Fruit fly (Drosophila melanogaster) whole organism, embryonic: ENCODE measurements around the gene CG10137.

Experiments used
- B-H1 ChIP-seq: fragments of 200-800 bp; sonication (Bioruptor generic); IDR thresholded peaks from 3 replicates; pipeline ENCODE4 v1.3.6; 2022; ENCODE audit warnings: missing biosample characterization, missing genetic modification characterization
- B-H2 ChIP-seq: fragments of 200-800 bp; sonication (Bioruptor generic); optimal IDR thresholded peaks from 2 replicates; lab custom pipeline; 2018; ENCODE audit warnings: missing biosample characterization, mild to moderate bottlenecking, missing genetic modification characterization
- BtbVII ChIP-seq: fragments of 200-800 bp; sonication (Bioruptor generic); optimal IDR thresholded peaks from 3 replicates; lab custom pipeline; 2017; ENCODE audit warnings: missing biosample characterization, mild to moderate bottlenecking, missing genetic modification characterization
- CG10462 ChIP-seq: fragments of 200-800 bp; sonication (Bioruptor generic); optimal IDR thresholded peaks from 2 replicates; lab custom pipeline; 2016; ENCODE audit warnings: missing biosample characterization, missing genetic modification characterization
- CG11723 ChIP-seq: fragments of 200-800 bp; sonication (Bioruptor generic); optimal IDR thresholded peaks from 2 replicates; lab custom pipeline; 2017; ENCODE audit warnings: missing biosample characterization, mild to moderate bottlenecking, missing genetic modification characterization
- CG14860 ChIP-seq: fragments of 200-800 bp; sonication (Bioruptor generic); IDR thresholded peaks from 3 replicates; pipeline ENCODE4 v1.3.6; 2022; ENCODE audit warnings: missing biosample characterization, missing genetic modification characterization; ENCODE audit not compliant: partially characterized antibody
- CG15696 ChIP-seq: fragments of 200-800 bp; sonication (Bioruptor generic); optimal IDR thresholded peaks from 2 replicates; lab custom pipeline; 2019; ENCODE audit warnings: missing biosample characterization, mild to moderate bottlenecking, missing genetic modification characterization, moderate library complexity
- CG16813 ChIP-seq: fragments of 200-800 bp; sonication (Bioruptor generic); IDR thresholded peaks from 3 replicates; pipeline ENCODE4 v1.3.6; 2022; ENCODE audit warnings: missing biosample characterization, missing genetic modification characterization; ENCODE audit not compliant: partially characterized antibody
- CG17186 ChIP-seq: fragments of 200-800 bp; sonication (Bioruptor generic); optimal IDR thresholded peaks from 3 replicates; lab custom pipeline; 2017; ENCODE audit warnings: missing biosample characterization, missing genetic modification reagents, missing genetic modification characterization
- CG17612 ChIP-seq: fragments of 200-800 bp; sonication (Bioruptor generic); IDR thresholded peaks from 2 replicates; pipeline ENCODE4 v1.3.6; 2022; ENCODE audit warnings: missing biosample characterization, missing genetic modification characterization
- CG17829 ChIP-seq: fragments of 200-800 bp; optimal IDR thresholded peaks from 2 replicates; lab custom pipeline; 2019; ENCODE audit warnings: missing biosample characterization, mild to moderate bottlenecking, missing genetic modification characterization, moderate library complexity
- CG1832 ChIP-seq: fragments of 200-800 bp; sonication (Bioruptor generic); optimal IDR thresholded peaks from 2 replicates; lab custom pipeline; 2017; ENCODE audit warnings: missing biosample characterization, mild to moderate bottlenecking, missing genetic modification characterization, inconsistent platforms
- CG18476 ChIP-seq: fragments of 200-800 bp; sonication (Bioruptor generic); optimal IDR thresholded peaks from 2 replicates; lab custom pipeline; 2016; ENCODE audit warnings: missing biosample characterization, mild to moderate bottlenecking, missing genetic modification characterization
- CG3407 ChIP-seq: fragments of 200-800 bp; sonication (Bioruptor generic); optimal IDR thresholded peaks from 2 replicates; lab custom pipeline; 2018; ENCODE audit warnings: missing biosample characterization, mild to moderate bottlenecking, missing genetic modification characterization
- CG34422 ChIP-seq: fragments of 200-800 bp; sonication (Bioruptor generic); IDR thresholded peaks from 3 replicates; pipeline ENCODE4 v1.3.6; 2022; ENCODE audit warnings: missing biosample characterization, missing genetic modification characterization
- CG4730 ChIP-seq: fragments of 200-800 bp; sonication (Bioruptor generic); IDR thresholded peaks from 2 replicates; pipeline ENCODE4 v1.3.6; 2022; ENCODE audit warnings: missing biosample characterization, missing genetic modification characterization
- CG6254 ChIP-seq: fragments of 200-800 bp; sonication (Bioruptor generic); optimal IDR thresholded peaks from 3 replicates; lab custom pipeline; 2017; ENCODE audit warnings: mild to moderate bottlenecking, missing biosample characterization, missing genetic modification reagents, missing genetic modification characterization
- CG6791 ChIP-seq: fragments of 200-800 bp; sonication (Bioruptor generic); IDR thresholded peaks from 3 replicates; pipeline ENCODE4 v1.3.6; 2022; ENCODE audit warnings: missing biosample characterization, missing genetic modification characterization; ENCODE audit not compliant: partially characterized antibody
- CG6813 ChIP-seq: fragments of 200-800 bp; sonication (Bioruptor generic); optimal IDR thresholded peaks from 2 replicates; lab custom pipeline; 2017; ENCODE audit warnings: missing biosample characterization, missing genetic modification characterization, mild to moderate bottlenecking, moderate library complexity, missing genetic modification reagents
- CG7372 ChIP-seq: fragments of 200-800 bp; sonication (Bioruptor generic); IDR thresholded peaks from 2 replicates; pipeline ENCODE4 v1.3.6; 2022; ENCODE audit warnings: missing biosample characterization, missing genetic modification characterization
- CG8944 ChIP-seq: fragments of 200-800 bp; sonication (Bioruptor generic); optimal IDR thresholded peaks from 3 replicates; lab custom pipeline; 2016; ENCODE audit warnings: missing biosample characterization, missing genetic modification characterization
- CkIIα-i1 ChIP-seq: fragments of 200-800 bp; sonication (Bioruptor generic); IDR thresholded peaks from 2 replicates; pipeline ENCODE4 v1.3.6; 2022; ENCODE audit warnings: missing biosample characterization, missing genetic modification characterization
- Dfd ChIP-seq, 2 experiments: fragments of >200 bp; optimal IDR thresholded peaks; 2 replicates each; lab custom pipeline; 2017; ENCODE audit warnings: missing biosample characterization in 2 of 2, missing genetic modification characterization in 2 of 2
- Dref ChIP-seq: fragments of 200-800 bp; sonication (Bioruptor generic); IDR thresholded peaks from 2 replicates; pipeline ENCODE4 v1.3.6; 2022; ENCODE audit warnings: missing biosample characterization, missing genetic modification characterization
- HLH54F ChIP-seq: fragments of 200-800 bp; sonication (Bioruptor generic); optimal IDR thresholded peaks from 3 replicates; lab custom pipeline; 2016; ENCODE audit warnings: missing biosample characterization, missing genetic modification characterization
- MTF-1 ChIP-seq: fragments of 200-800 bp; sonication (Bioruptor generic); optimal IDR thresholded peaks from 2 replicates; lab custom pipeline; 2018; ENCODE audit warnings: missing biosample characterization, mild to moderate bottlenecking, missing genetic modification characterization, borderline replicate concordance
- YL-1 ChIP-seq: fragments of 200-800 bp; sonication (Bioruptor generic); optimal IDR thresholded peaks from 3 replicates; lab custom pipeline; 2017; ENCODE audit warnings: missing biosample characterization, mild to moderate bottlenecking, missing genetic modification characterization
- ash1 ChIP-seq: fragments of 200-800 bp; sonication (Bioruptor generic); optimal IDR thresholded peaks from 2 replicates; lab custom pipeline; 2018; ENCODE audit warnings: missing biosample characterization, mild to moderate bottlenecking, missing genetic modification characterization
- bbx ChIP-seq: fragments of 200-800 bp; sonication (Bioruptor generic); IDR thresholded peaks from 2 replicates; pipeline ENCODE4 v1.3.6; 2022; ENCODE audit warnings: missing biosample characterization, missing genetic modification characterization; ENCODE audit not compliant: partially characterized antibody
- corto ChIP-seq: fragments of 200-800 bp; sonication (Bioruptor generic); optimal IDR thresholded peaks from 2 replicates; lab custom pipeline; 2016; ENCODE audit warnings: missing biosample characterization, mild to moderate bottlenecking, missing genetic modification characterization, moderate library complexity
- dmrt11E ChIP-seq: fragments of 200-800 bp; sonication (Bioruptor generic); optimal IDR thresholded peaks from 3 replicates; lab custom pipeline; 2018; ENCODE audit warnings: missing biosample characterization, mild to moderate bottlenecking, missing genetic modification characterization, moderate library complexity
- fd96Cb ChIP-seq: fragments of 200-800 bp; sonication (Bioruptor generic); optimal IDR thresholded peaks from 2 replicates; lab custom pipeline; 2018; ENCODE audit warnings: missing biosample characterization, mild to moderate bottlenecking, missing genetic modification characterization, moderate library complexity
- gro ChIP-seq: fragments of 200-800 bp; sonication (Bioruptor generic); optimal IDR thresholded peaks from 2 replicates; lab custom pipeline; 2016; ENCODE audit warnings: missing biosample characterization, missing genetic modification characterization
- gsb-n ChIP-seq: fragments of 200-800 bp; sonication (Bioruptor generic); optimal IDR thresholded peaks from 3 replicates; lab custom pipeline; 2018; ENCODE audit warnings: missing biosample characterization, mild to moderate bottlenecking, missing genetic modification characterization
- hbn ChIP-seq: fragments of 200-800 bp; sonication (Bioruptor generic); IDR thresholded peaks from 2 replicates; pipeline ENCODE4 v1.3.6; 2022; ENCODE audit warnings: missing biosample characterization, missing genetic modification characterization; ENCODE audit not compliant: partially characterized antibody
- klu ChIP-seq: fragments of 200-800 bp; sonication (Bioruptor generic); IDR thresholded peaks from 2 replicates; pipeline ENCODE4 v1.3.6; 2022; ENCODE audit warnings: missing biosample characterization, missing genetic modification characterization
- knrl ChIP-seq: fragments of 200-800 bp; sonication (Bioruptor generic); IDR thresholded peaks from 3 replicates; pipeline ENCODE4 v1.3.6; 2022; ENCODE audit warnings: missing biosample characterization, missing genetic modification characterization; ENCODE audit not compliant: partially characterized antibody
- lilli ChIP-seq: fragments of 200-800 bp; sonication (Bioruptor generic); optimal IDR thresholded peaks from 3 replicates; lab custom pipeline; 2016; ENCODE audit warnings: missing biosample characterization, missing genetic modification characterization
- lov ChIP-seq, 2 experiments: fragments of 200-800 bp in 1 of 2; fragments of >200 bp in 1 of 2; sonication (Bioruptor generic) in 1 of 2; IDR thresholded peaks in 1 of 2; optimal IDR thresholded peaks in 1 of 2; 2 replicates in 1 of 2; 3 replicates in 1 of 2; pipeline versions ENCODE4 v1.3.6 to Lab custom; 2017 to 2022; ENCODE audit warnings: missing biosample characterization in 1 of 2, missing genetic modification characterization in 1 of 2
- mam ChIP-seq: fragments of 200-800 bp; sonication (Bioruptor generic); optimal IDR thresholded peaks from 3 replicates; lab custom pipeline; 2016; ENCODE audit warnings: missing biosample characterization, missing genetic modification characterization
- pan ChIP-seq, 4 experiments: fragments of >200 bp in 3 of 4; fragments of 200-800 bp in 1 of 4; sonication (Bioruptor generic) in 1 of 4; optimal IDR thresholded peaks in 3 of 4; IDR thresholded peaks in 1 of 4; 2 replicates each; pipeline versions ENCODE4 v1.3.6 to Lab custom; 2017 to 2022; ENCODE audit warnings: missing biosample characterization in 2 of 4, missing genetic modification characterization in 2 of 4, mixed read lengths in 1 of 4
- repo ChIP-seq: fragments of 200-800 bp; sonication (Bioruptor generic); optimal IDR thresholded peaks from 2 replicates; lab custom pipeline; 2016; ENCODE audit warnings: missing biosample characterization, missing genetic modification characterization
- rib ChIP-seq: fragments of 200-800 bp; sonication (Bioruptor generic); IDR thresholded peaks from 2 replicates; pipeline ENCODE4 v1.3.6; 2022; ENCODE audit warnings: missing biosample characterization, missing genetic modification characterization
- run ChIP-seq: fragments of 200-800 bp; sonication (Bioruptor generic); optimal IDR thresholded peaks from 3 replicates; lab custom pipeline; 2018; ENCODE audit warnings: missing biosample characterization, mild to moderate bottlenecking, missing genetic modification characterization
- schlank ChIP-seq: fragments of 200-800 bp; sonication (Bioruptor generic); optimal IDR thresholded peaks from 2 replicates; lab custom pipeline; 2018; ENCODE audit warnings: missing biosample characterization, mild to moderate bottlenecking, missing genetic modification characterization
- sima ChIP-seq: fragments of 200-800 bp; sonication (Bioruptor generic); optimal IDR thresholded peaks from 2 replicates; lab custom pipeline; 2016; ENCODE audit warnings: missing biosample characterization, missing genetic modification characterization
- stc ChIP-seq: fragments of 200-800 bp; sonication (Bioruptor generic); IDR thresholded peaks from 2 replicates; pipeline ENCODE4 v1.3.6; 2022; ENCODE audit warnings: missing biosample characterization, missing genetic modification characterization
- zen ChIP-seq: fragments of 200-800 bp; sonication (Bioruptor generic); optimal IDR thresholded peaks from 3 replicates; lab custom pipeline; 2018; ENCODE audit warnings: missing biosample characterization, mild to moderate bottlenecking, missing genetic modification characterization, moderate library complexity

Gene CG10137

dm6 chr2L:19537779-19538456 is 11.4 kb downstream of the CG10137 start, which contains the start of gene CG13082 (continued):
- peak; percentile 33 for TF ChIP-seq zen
- TF ChIP-seq CkIIα-i1 = no peak
- peak; percentile 76 for TF ChIP-seq CG6254 (GFP tag; lab: Kevin White, UChicago)
- TF ChIP-seq CG6813 (GFP tag; lab: Kevin White, UChicago) = peak; percentile 3
- no peak for TF ChIP-seq CG16813 (GFP tag; lab: Robert Waterston, UW)
- no peak for TF ChIP-seq rib
- TF ChIP-seq lov (optimal IDR thresholded peaks at IDR 0.05; lab: Kevin White, UChicago) = no peak
- no peak for TF ChIP-seq lov (GFP tag; IDR thresholded peaks at IDR 0.05; lab: Robert Waterston, UW)
- TF ChIP-seq corto (GFP tag; lab: Kevin White, UChicago) = peak; percentile 35
- TF ChIP-seq CG17829 (tag; lab: Kevin White, UChicago) = peak; percentile 78
- no peak for TF ChIP-seq CG17612 (GFP tag; lab: Robert Waterston, UW)
- no peak for TF ChIP-seq Dfd (GFP tag; optimal IDR thresholded peaks at IDR 0.05; lab: Kevin White, UChicago)
- TF ChIP-seq CG34422 (GFP tag; lab: Robert Waterston, UW) = no peak
- peak; percentile 77 for TF ChIP-seq gsb-n (tag; lab: Kevin White, UChicago)
- TF ChIP-seq sima = no peak
- peak; percentile 29 for TF ChIP-seq lilli (GFP tag; lab: Kevin White, UChicago)
- no peak for TF ChIP-seq HLH54F (GFP tag; lab: Kevin White, UChicago)
- no peak for TF ChIP-seq repo
- TF ChIP-seq bbx = no peak
- TF ChIP-seq gro (GFP tag; lab: Kevin White, UChicago) = no peak
- no peak for TF ChIP-seq CG14860 (GFP tag; lab: Robert Waterston, UW)
- peak; percentile 23 for TF ChIP-seq CG15696
- TF ChIP-seq CG3407 = peak; percentile 27
- TF ChIP-seq YL-1 (GFP tag; lab: Kevin White, UChicago) = no peak
- no peak for TF ChIP-seq CG18476 (GFP tag; lab: Kevin White, UChicago)
- TF ChIP-seq knrl = no peak
- TF ChIP-seq CG10462 (GFP tag; lab: Kevin White, UChicago) = peak; percentile 14
- no peak for TF ChIP-seq MTF-1 (GFP tag; lab: Kevin White, UChicago)
- no peak for TF ChIP-seq CG4730 (GFP tag; lab: Robert Waterston, UW)
- no peak for TF ChIP-seq ash1 (GFP tag; lab: Kevin White, UChicago)
- peak; percentile 74 for TF ChIP-seq dmrt11E (tag; lab: Kevin White, UChicago)
- no peak for TF ChIP-seq BtbVII (GFP tag; lab: Kevin White, UChicago)
- TF ChIP-seq klu (GFP tag; lab: Robert Waterston, UW) = no peak
- TF ChIP-seq Dref (GFP tag; lab: Robert Waterston, UW) = no peak
- no peak for TF ChIP-seq schlank (tag; lab: Kevin White, UChicago)
- TF ChIP-seq hbn (GFP tag; lab: Robert Waterston, UW) = no peak
- TF ChIP-seq CG1832 (GFP tag; lab: Kevin White, UChicago) = no peak
- TF ChIP-seq B-H1 (GFP tag; lab: Robert Waterston, UW) = no peak; the same call in 2 of the 3 replicates
- TF ChIP-seq CG7372 = no peak
- TF ChIP-seq CG8944 (GFP tag; lab: Kevin White, UChicago) = peak; percentile 27
- TF ChIP-seq mam = no peak
- no peak for TF ChIP-seq CG6791
- TF ChIP-seq fd96Cb (tag; lab: Kevin White, UChicago) = peak; percentile 59
- TF ChIP-seq pan (optimal IDR thresholded peaks at IDR 0.05; lab: Kevin White, UChicago) = no peak
- no peak for TF ChIP-seq pan (GFP tag; optimal IDR thresholded peaks at IDR 0.05 in 1 of 2, IDR thresholded peaks at IDR 0.05 in 1 of 2)
- peak; percentile 35 for TF ChIP-seq CG11723 (GFP tag; lab: Kevin White, UChicago)
- TF ChIP-seq run (tag; lab: Kevin White, UChicago) = no peak
- TF ChIP-seq CG17186 = no peak
- no peak for TF ChIP-seq B-H2 (GFP tag; lab: Kevin White, UChicago)
- TF ChIP-seq stc (GFP tag; lab: Robert Waterston, UW) = no peak
